Worm (Caenorhabditis elegans) whole organism, mixed stage, embryonic: ENCODE measurements around the gene C45B11.9.

Experiments
- bed-3 ChIP-seq: fragments of 200-800 bp; sonication (Bioruptor generic); optimal IDR thresholded peaks from 3 replicates; lab custom pipeline; 2018; ENCODE audit warnings: mild to moderate bottlenecking, missing genetic modification characterization, moderate library complexity, missing compliant biosample characterization
- blmp-1 ChIP-seq: fragments of 150-350 bp; optimal IDR thresholded peaks from 2 replicates; lab custom pipeline; 2014; ENCODE audit warnings: missing biosample characterization, missing genetic modification characterization
- ceh-39 ChIP-seq: fragments of 150-350 bp; optimal IDR thresholded peaks from 2 replicates; lab custom pipeline; 2014; ENCODE audit warnings: missing biosample characterization, missing genetic modification characterization
- ceh-43 ChIP-seq: fragments of 200-800 bp; sonication (Bioruptor generic); optimal IDR thresholded peaks from 2 replicates; lab custom pipeline; 2018; ENCODE audit warnings: mild to moderate bottlenecking, missing genetic modification characterization, moderate library complexity, missing compliant biosample characterization
- ceh-83 ChIP-seq: fragments of 200-800 bp; sonication (Bioruptor generic); optimal IDR thresholded peaks from 2 replicates; lab custom pipeline; 2018; ENCODE audit warnings: mild to moderate bottlenecking, missing genetic modification characterization, missing compliant biosample characterization
- ces-1 ChIP-seq: fragments of 150-350 bp; optimal IDR thresholded peaks from 2 replicates; lab custom pipeline; 2014; ENCODE audit warnings: missing biosample characterization, missing genetic modification reagents, missing genetic modification characterization
- cnd-1 ChIP-seq: fragments of 200-800 bp; sonication (Bioruptor generic); optimal IDR thresholded peaks from 2 replicates; lab custom pipeline; 2018; ENCODE audit warnings: mild to moderate bottlenecking, missing genetic modification characterization, missing compliant biosample characterization
- drap-1 ChIP-seq: fragments of 200-800 bp; sonication (Bioruptor generic); optimal IDR thresholded peaks from 3 replicates; lab custom pipeline; 2018; ENCODE audit warnings: mild to moderate bottlenecking, missing genetic modification characterization, missing compliant biosample characterization
- elt-1 ChIP-seq: sonication (generic microtip); optimal IDR thresholded peaks from 2 replicates; lab custom pipeline; 2017; ENCODE audit warnings: missing genetic modification characterization, mild to moderate bottlenecking, missing compliant biosample characterization, antibody characterized with exemption, moderate library complexity, borderline replicate concordance; ENCODE audit not compliant: insufficient read depth
- elt-3 ChIP-seq: fragments of 150-350 bp; optimal IDR thresholded peaks from 2 replicates; lab custom pipeline; 2014; ENCODE audit warnings: missing biosample characterization, missing genetic modification characterization
- hlh-1 ChIP-seq: fragments of 150-350 bp; optimal IDR thresholded peaks from 2 replicates; lab custom pipeline; 2014; ENCODE audit warnings: missing biosample characterization, missing genetic modification reagents, missing genetic modification characterization
- lsy-2 ChIP-seq: fragments of 150-350 bp; optimal IDR thresholded peaks from 2 replicates; lab custom pipeline; 2014; ENCODE audit warnings: missing biosample characterization, missing genetic modification characterization
- mab-5 ChIP-seq: fragments of 150-350 bp; optimal IDR thresholded peaks from 2 replicates; lab custom pipeline; 2014; ENCODE audit warnings: missing biosample characterization, missing genetic modification characterization
- mep-1 ChIP-seq: fragments of 150-350 bp; optimal IDR thresholded peaks from 2 replicates; lab custom pipeline; 2017; ENCODE audit warnings: missing biosample characterization, missing genetic modification reagents, missing genetic modification characterization, inconsistent platforms
- mls-2 ChIP-seq: sonication (generic microtip); optimal IDR thresholded peaks from 2 replicates; lab custom pipeline; 2016; ENCODE audit warnings: mild to moderate bottlenecking, missing genetic modification characterization, moderate library complexity, missing compliant biosample characterization
- nhr-12 ChIP-seq: fragments of 150-350 bp; optimal IDR thresholded peaks from 2 replicates; lab custom pipeline; 2014; ENCODE audit warnings: missing biosample characterization, missing genetic modification characterization
- nhr-2 ChIP-seq: fragments of 150-350 bp; optimal IDR thresholded peaks from 2 replicates; lab custom pipeline; 2014; ENCODE audit warnings: missing biosample characterization, missing genetic modification characterization
- nhr-237 ChIP-seq: fragments of 150-350 bp; optimal IDR thresholded peaks from 2 replicates; lab custom pipeline; 2014; ENCODE audit warnings: missing biosample characterization, missing genetic modification characterization
- nhr-28 ChIP-seq: fragments of 150-350 bp; optimal IDR thresholded peaks from 2 replicates; lab custom pipeline; 2014; ENCODE audit warnings: missing biosample characterization, missing genetic modification characterization
- nhr-76 ChIP-seq: sonication (generic microtip); optimal IDR thresholded peaks from 2 replicates; lab custom pipeline; 2017; ENCODE audit warnings: missing biosample characterization, missing genetic modification characterization
- pha-4 ChIP-seq: fragments of 150-350 bp; optimal IDR thresholded peaks from 2 replicates; lab custom pipeline; 2018; ENCODE audit warnings: missing biosample characterization, missing genetic modification reagents, missing genetic modification characterization
- sem-2 ChIP-seq: fragments of 200-800 bp; sonication (Bioruptor generic); optimal IDR thresholded peaks from 2 replicates; lab custom pipeline; 2018; ENCODE audit warnings: mild to moderate bottlenecking, missing genetic modification characterization, missing compliant biosample characterization
- snpc-4 ChIP-seq: fragments of 150-350 bp; optimal IDR thresholded peaks from 2 replicates; lab custom pipeline; 2014; ENCODE audit warnings: missing biosample characterization, missing genetic modification characterization
- sptf-1 ChIP-seq: sonication (generic microtip); optimal IDR thresholded peaks from 2 replicates; lab custom pipeline; 2017; ENCODE audit warnings: mild to moderate bottlenecking, missing genetic modification characterization, moderate library complexity, missing compliant biosample characterization
- tbx-8 ChIP-seq: fragments of 200-800 bp; sonication (Bioruptor generic); optimal IDR thresholded peaks from 2 replicates; lab custom pipeline; 2018; ENCODE audit warnings: mild to moderate bottlenecking, missing genetic modification characterization, moderate library complexity, missing compliant biosample characterization
- unc-120 ChIP-seq: sonication (generic microtip); optimal IDR thresholded peaks from 2 replicates; lab custom pipeline; 2017; ENCODE audit warnings: missing genetic modification characterization, missing compliant biosample characterization; ENCODE audit not compliant: poor library complexity, severe bottlenecking
- unc-39 ChIP-seq: fragments of 150-350 bp; optimal IDR thresholded peaks from 2 replicates; lab custom pipeline; 2014; ENCODE audit warnings: missing biosample characterization, missing genetic modification characterization
- unc-62 ChIP-seq: fragments of 150-350 bp; optimal IDR thresholded peaks from 2 replicates; lab custom pipeline; 2014; ENCODE audit warnings: missing biosample characterization, missing genetic modification reagents, missing genetic modification characterization
- zip-8 ChIP-seq: fragments of 150-350 bp; optimal IDR thresholded peaks from 2 replicates; lab custom pipeline; 2014; ENCODE audit warnings: missing biosample characterization, missing genetic modification characterization
- ztf-11 ChIP-seq: fragments of 150-350 bp; optimal IDR thresholded peaks from 2 replicates; lab custom pipeline; 2014; ENCODE audit warnings: missing biosample characterization, missing genetic modification characterization

C45B11.9 gene

ce11 chrV:11040020-11040419 is at the start of gene C45B11.9:
Gene C45B11.9, plus strand, starts transcription at chrV:11040320.
- no peak for TF ChIP-seq drap-1 (GFP tag; lab: Kevin White, UChicago)
- no peak for TF ChIP-seq unc-120 (tag; lab: Kevin White, UChicago)
- TF ChIP-seq nhr-76 (tag; lab: Kevin White, UChicago): no peak
- TF ChIP-seq unc-62: no peak
- no peak for TF ChIP-seq sem-2 (GFP tag; lab: Kevin White, UChicago)

- TF ChIP-seq unc-62 (no peak), sptf-1 (no peak), sem-2 (GFP tag; lab: Kevin White, UChicago) (no peak), cnd-1 (tag; lab: Kevin White, UChicago) (no peak), ces-1 (GFP tag; lab: Kevin White, UChicago) (no peak), ceh-43 (GFP tag; lab: Kevin White, UChicago) (no peak), unc-39 (no peak), ztf-11 (tag; lab: Kevin White, UChicago) (no peak), elt-3 (no peak), snpc-4 (no peak), nhr-12 (tag; lab: Kevin White, UChicago) (no peak)
Measured at ce11 chrV:10991789-10992188, 48.3 kb upstream of the C45B11.9 start, which contains the start of gene frpr-9. Gene frpr-9, plus strand, starts transcription at chrV:10992089.

- no peak for TF ChIP-seq nhr-237 (tag; lab: Kevin White, UChicago)
- TF ChIP-seq nhr-76 (tag; lab: Kevin White, UChicago): no peak
- no peak for TF ChIP-seq nhr-12 (tag; lab: Kevin White, UChicago)
- no peak for TF ChIP-seq unc-39
- TF ChIP-seq hlh-1 (tag; lab: Kevin White, UChicago): no peak
- no peak for TF ChIP-seq unc-120 (tag; lab: Kevin White, UChicago)
- TF ChIP-seq lsy-2: no peak
- no peak for TF ChIP-seq unc-62
- TF ChIP-seq cnd-1 (tag; lab: Kevin White, UChicago): no peak
- no peak for TF ChIP-seq mls-2 (tag; lab: Kevin White, UChicago)
- no peak for TF ChIP-seq sem-2 (GFP tag; lab: Kevin White, UChicago)
- no peak for TF ChIP-seq pha-4 (tag; lab: Kevin White, UChicago)
- TF ChIP-seq elt-1 (tag; lab: Kevin White, UChicago): no peak
- no peak for TF ChIP-seq nhr-28
- no peak for TF ChIP-seq blmp-1 (tag; lab: Kevin White, UChicago)
- no peak for TF ChIP-seq elt-3
- no peak for TF ChIP-seq tbx-8 (GFP tag; lab: Kevin White, UChicago)
- TF ChIP-seq ceh-83 (GFP tag; lab: Kevin White, UChicago): no peak
- no peak for TF ChIP-seq nhr-2
Measured at ce11 chrV:10998797-10999196, 41.3 kb upstream of the C45B11.9 start, which contains the start of gene F53B7.7. Gene F53B7.7, plus strand, starts transcription at chrV:10999097.

DNA sequence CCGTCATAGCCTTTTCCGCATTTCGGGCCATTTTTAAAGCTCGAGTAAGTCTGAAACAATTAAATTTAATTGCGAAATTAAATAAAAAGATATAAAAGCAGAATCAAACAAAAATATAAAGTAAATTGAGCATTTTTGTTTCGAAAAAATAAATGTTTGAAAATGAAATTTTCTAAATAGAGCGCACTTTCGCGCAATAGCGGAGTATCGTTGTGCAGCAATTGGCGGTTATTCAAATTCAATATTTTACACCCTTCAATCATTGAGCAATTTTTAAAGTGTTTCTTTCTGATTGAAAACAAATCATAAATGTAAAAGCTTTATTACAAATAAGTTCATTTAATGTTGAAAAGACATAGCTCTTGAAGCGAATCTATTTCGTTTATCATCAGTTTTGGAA is 39.5 kb upstream of the C45B11.9 start, which contains the start of gene isy-1:
TSS of gene isy-1 (minus strand) at position 50 of the 400 bp plus-strand sequence.
- TF ChIP-seq lsy-2: peak; percentile 66
- peak; percentile 29 for TF ChIP-seq ceh-39 (tag; lab: Kevin White, UChicago)
- no peak for TF ChIP-seq mab-5
- TF ChIP-seq nhr-2: peak; percentile 19
- TF ChIP-seq snpc-4: no peak
- peak; percentile 44 for TF ChIP-seq nhr-237 (tag; lab: Kevin White, UChicago)
- no peak for TF ChIP-seq bed-3
- peak; percentile 54 for TF ChIP-seq mep-1 (tag; lab: Kevin White, UChicago)
- no peak for TF ChIP-seq nhr-12 (tag; lab: Kevin White, UChicago)
- TF ChIP-seq sem-2 (GFP tag; lab: Kevin White, UChicago): no peak
- TF ChIP-seq zip-8 (tag; lab: Kevin White, UChicago): no peak
- no peak for TF ChIP-seq hlh-1 (tag; lab: Kevin White, UChicago)
- peak; percentile 86 for TF ChIP-seq ces-1 (GFP tag; lab: Kevin White, UChicago)
- no peak for TF ChIP-seq unc-120 (tag; lab: Kevin White, UChicago)
- TF ChIP-seq unc-39: no peak
- TF ChIP-seq nhr-28: no peak
- TF ChIP-seq pha-4 (tag; lab: Kevin White, UChicago): peak; percentile 67
- no peak for TF ChIP-seq ceh-43 (GFP tag; lab: Kevin White, UChicago)
- no peak for TF ChIP-seq cnd-1 (tag; lab: Kevin White, UChicago)
- TF ChIP-seq, all 35 proteins: peak for 7

DNA sequence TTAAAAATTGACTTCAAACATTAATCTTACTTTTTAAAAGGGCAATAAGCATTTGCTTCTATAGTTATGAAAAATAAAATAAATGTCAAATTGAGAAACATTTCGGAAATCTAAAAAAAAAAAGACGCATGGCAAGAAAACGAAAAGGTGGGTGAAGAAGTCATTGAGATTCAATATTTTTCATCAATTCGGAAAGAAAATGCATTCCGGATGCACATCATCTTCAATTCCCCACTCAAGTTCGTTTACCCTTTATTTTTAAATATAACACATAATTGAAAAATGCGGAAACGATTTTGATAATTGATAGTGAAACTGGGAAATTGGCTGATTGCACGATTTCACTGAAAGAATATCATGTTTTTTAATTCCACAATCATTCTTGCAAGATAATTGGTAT is 37.7 kb upstream of the C45B11.9 start, which contains the start of gene F53B7.4:
TSS of gene F53B7.4 (minus strand) at position 101 of the 400 bp plus-strand sequence.
- no peak for TF ChIP-seq bed-3
- no peak for TF ChIP-seq snpc-4
- TF ChIP-seq cnd-1 (tag; lab: Kevin White, UChicago): no peak
